Worm (Caenorhabditis elegans) whole organism, L2 larva: ENCODE data around the gene K02G10.5.

Experiments
- C34F6.9 ChIP-seq: fragments of 150-350 bp; optimal IDR thresholded peaks from 2 replicates; lab custom pipeline; 2014; ENCODE audit warnings: missing biosample characterization, missing genetic modification characterization
- R02D3.7 ChIP-seq: fragments of 150-350 bp; optimal IDR thresholded peaks from 2 replicates; lab custom pipeline; 2014; ENCODE audit warnings: missing biosample characterization, missing genetic modification characterization
- ama-1 ChIP-seq: fragments of 150-350 bp; optimal IDR thresholded peaks from 2 replicates; lab custom pipeline; 2018; ENCODE audit warnings: inconsistent platforms
- blmp-1 ChIP-seq: sonication (generic microtip); optimal IDR thresholded peaks from 2 replicates; lab custom pipeline; 2017; ENCODE audit warnings: missing genetic modification characterization, mild to moderate bottlenecking, missing compliant biosample characterization, antibody characterized with exemption, moderate library complexity; ENCODE audit not compliant: insufficient read depth
- crh-2 ChIP-seq: sonication (generic microtip); optimal IDR thresholded peaks from 2 replicates; lab custom pipeline; 2017; ENCODE audit warnings: missing biosample characterization, missing genetic modification characterization
- egl-27 ChIP-seq: sonication (generic microtip); optimal IDR thresholded peaks from 3 replicates; lab custom pipeline; 2017; ENCODE audit warnings: missing biosample characterization, missing genetic modification reagents, missing genetic modification characterization
- elt-1 ChIP-seq: fragments of 150-350 bp; optimal IDR thresholded peaks from 2 replicates; lab custom pipeline; 2014; ENCODE audit warnings: missing biosample characterization, missing genetic modification characterization
- elt-3 ChIP-seq: sonication (generic microtip); optimal IDR thresholded peaks from 2 replicates; lab custom pipeline; 2017; ENCODE audit warnings: missing biosample characterization, missing genetic modification characterization
- fos-1 ChIP-seq: fragments of 150-350 bp; optimal IDR thresholded peaks from 2 replicates; lab custom pipeline; 2014; ENCODE audit warnings: missing biosample characterization, missing genetic modification characterization
- gmeb-1 ChIP-seq: fragments of 150-350 bp; optimal IDR thresholded peaks from 2 replicates; lab custom pipeline; 2014; ENCODE audit warnings: missing biosample characterization, missing genetic modification characterization
- lin-11 ChIP-seq: fragments of 150-350 bp; sonication (generic microtip); optimal IDR thresholded peaks from 2 replicates; lab custom pipeline; 2014; ENCODE audit warnings: missing biosample characterization, missing genetic modification characterization, inconsistent platforms, mixed read lengths
- lin-13 ChIP-seq: fragments of 150-350 bp; optimal IDR thresholded peaks from 2 replicates; lab custom pipeline; 2014; ENCODE audit warnings: missing biosample characterization, missing genetic modification reagents, missing genetic modification characterization
- lin-39 ChIP-seq: fragments of 150-350 bp; optimal IDR thresholded peaks from 2 replicates; lab custom pipeline; 2014; ENCODE audit warnings: missing biosample characterization, missing genetic modification reagents, missing genetic modification characterization
- lsy-2 ChIP-seq, 2 experiments: fragments of 150-350 bp in 1 of 2; sonication (generic microtip) in 1 of 2; optimal IDR thresholded peaks; 2 replicates each; lab custom pipeline; 2014 to 2017; ENCODE audit warnings: missing biosample characterization in 2 of 2, missing genetic modification characterization in 2 of 2
- mab-5 ChIP-seq: fragments of 150-350 bp; optimal IDR thresholded peaks from 2 replicates; lab custom pipeline; 2014; ENCODE audit warnings: missing biosample characterization, missing genetic modification characterization
- mdl-1 ChIP-seq, 2 experiments: fragments of 150-350 bp in 1 of 2; sonication (generic microtip) in 1 of 2; optimal IDR thresholded peaks; 2 replicates each; lab custom pipeline; 2017; ENCODE audit warnings: missing biosample characterization in 2 of 2, missing genetic modification characterization in 2 of 2
- nhr-12 ChIP-seq: fragments of 150-350 bp; optimal IDR thresholded peaks from 2 replicates; lab custom pipeline; 2014; ENCODE audit warnings: missing biosample characterization, missing genetic modification characterization
- nhr-23 ChIP-seq: fragments of 150-350 bp; optimal IDR thresholded peaks from 2 replicates; lab custom pipeline; 2014; ENCODE audit warnings: missing biosample characterization, missing genetic modification reagents, missing genetic modification characterization
- nhr-237 ChIP-seq: fragments of 150-350 bp; optimal IDR thresholded peaks from 2 replicates; lab custom pipeline; 2014; ENCODE audit warnings: missing biosample characterization, missing genetic modification characterization
- nhr-25 ChIP-seq: fragments of 150-350 bp; sonication (generic microtip); optimal IDR thresholded peaks from 3 replicates; lab custom pipeline; 2014; ENCODE audit warnings: missing biosample characterization, missing genetic modification characterization
- peb-1 ChIP-seq: fragments of 150-350 bp; optimal IDR thresholded peaks from 2 replicates; lab custom pipeline; 2014; ENCODE audit warnings: missing biosample characterization, missing genetic modification characterization
- sem-4 ChIP-seq: fragments of 150-350 bp; optimal IDR thresholded peaks from 2 replicates; lab custom pipeline; 2014; ENCODE audit warnings: missing biosample characterization, missing genetic modification reagents, missing genetic modification characterization
- skn-1 ChIP-seq: sonication (generic microtip); optimal IDR thresholded peaks from 2 replicates; lab custom pipeline; 2017; ENCODE audit warnings: missing biosample characterization, missing genetic modification characterization
- sma-3 ChIP-seq: sonication (generic microtip); optimal IDR thresholded peaks from 2 replicates; lab custom pipeline; 2016; ENCODE audit warnings: missing genetic modification reagents, missing genetic modification characterization, missing compliant biosample characterization
- sma-9 ChIP-seq, 2 experiments: fragments of 150-350 bp in 1 of 2; sonication (generic microtip) in 1 of 2; optimal IDR thresholded peaks; 2 replicates each; lab custom pipeline; 2014 to 2016; ENCODE audit warnings: missing genetic modification characterization in 2 of 2, mild to moderate bottlenecking in 1 of 2, missing biosample characterization in 1 of 2, missing compliant biosample characterization in 1 of 2, missing genetic modification reagents in 1 of 2, moderate library complexity in 1 of 2
- snpc-4 ChIP-seq: fragments of 150-350 bp; optimal IDR thresholded peaks from 2 replicates; lab custom pipeline; 2014; ENCODE audit warnings: missing biosample characterization, missing genetic modification characterization
- unc-39 ChIP-seq: fragments of 150-350 bp; optimal IDR thresholded peaks from 2 replicates; lab custom pipeline; 2014; ENCODE audit warnings: missing biosample characterization, missing genetic modification characterization
- unc-55 ChIP-seq: fragments of 150-350 bp; sonication (generic microtip); optimal IDR thresholded peaks from 3 replicates; lab custom pipeline; 2014; ENCODE audit warnings: missing biosample characterization, missing genetic modification reagents, missing genetic modification characterization
- unc-62 ChIP-seq: fragments of 150-350 bp; optimal IDR thresholded peaks from 2 replicates; lab custom pipeline; 2014; ENCODE audit warnings: missing biosample characterization, missing genetic modification reagents, missing genetic modification characterization
- zag-1 ChIP-seq: fragments of 150-350 bp; optimal IDR thresholded peaks from 2 replicates; lab custom pipeline; 2014; ENCODE audit warnings: missing biosample characterization, missing genetic modification characterization
- ztf-4 ChIP-seq: fragments of 150-350 bp; optimal IDR thresholded peaks from 2 replicates; lab custom pipeline; 2014; ENCODE audit warnings: missing biosample characterization, missing genetic modification characterization

The K02G10.5 gene

ce11 chrX:4691148-4691773 is at the start of gene K02G10.5:
TSS of gene K02G10.5 (minus strand) at chrX:4691198.
- TF ChIP-seq gmeb-1 (tag; lab: Kevin White, UChicago) (no peak), elt-3 (tag; lab: Kevin White, UChicago) (no peak), blmp-1 (tag; lab: Kevin White, UChicago) (no peak), elt-1 (tag; lab: Kevin White, UChicago) (no peak), crh-2 (tag; lab: Kevin White, UChicago) (no peak), sma-3 (GFP tag; lab: Kevin White, UChicago) (no peak), unc-55 (GFP tag; lab: Kevin White, UChicago) (no peak), sem-4 (no peak), nhr-23 (tag; lab: Kevin White, UChicago) (no peak), egl-27 (tag; lab: Kevin White, UChicago) (no peak), snpc-4 (tag; lab: Kevin White, UChicago) (no peak), lin-39 (no peak), zag-1 (tag; lab: Kevin White, UChicago) (no peak)

- TF ChIP-seq mdl-1 (tag; optimal IDR thresholded peaks at IDR 0.05; lab: Kevin White, UChicago) (peak in 1 of 2 experiments; percentile 54), mab-5 (tag; lab: Kevin White, UChicago) (peak; percentile 47), ama-1 (lab: Kevin White, UChicago) (no peak)
These were observed 49.6 kb upstream of the K02G10.5 start for ce11 chrX:4740630-4741029.

ce11 chrX:4732752-4733151 is 41.8 kb upstream of the K02G10.5 start, which contains the start of gene aman-1:
TSS of gene aman-1 (plus strand) at chrX:4733095.
- TF ChIP-seq zag-1 (tag; lab: Kevin White, UChicago): no peak
- no peak for TF ChIP-seq lin-39
- no peak for TF ChIP-seq sma-3 (GFP tag; lab: Kevin White, UChicago)
- no peak for TF ChIP-seq sma-9 (GFP tag; optimal IDR thresholded peaks at IDR 0.05; lab: Kevin White, UChicago)
- no peak for TF ChIP-seq sma-9 (tag; optimal IDR thresholded peaks at IDR 0.05; lab: Kevin White, UChicago)
- no peak for TF ChIP-seq unc-39 (tag; lab: Kevin White, UChicago)
- no peak for TF ChIP-seq nhr-237 (tag; lab: Kevin White, UChicago)
- TF ChIP-seq unc-62 (GFP tag; lab: Kevin White, UChicago): no peak
- TF ChIP-seq elt-1 (tag; lab: Kevin White, UChicago): no peak
- TF ChIP-seq nhr-12: no peak
- TF ChIP-seq skn-1 (tag; lab: Kevin White, UChicago): no peak
- no peak for TF ChIP-seq gmeb-1 (tag; lab: Kevin White, UChicago)
- no peak for TF ChIP-seq lin-11 (tag; lab: Kevin White, UChicago)
- TF ChIP-seq mab-5 (tag; lab: Kevin White, UChicago): no peak
- no peak for TF ChIP-seq lsy-2 (tag; optimal IDR thresholded peaks at IDR 0.05; lab: Kevin White, UChicago)
- TF ChIP-seq, all 48 proteins: peak for 0

ce11 chrX:4727388-4727787 is 36.4 kb upstream of the K02G10.5 start, which contains the start of gene acc-3:
TSS of gene acc-3 (minus strand) at chrX:4727488.
- TF ChIP-seq ztf-4 (tag; lab: Kevin White, UChicago) (no peak), nhr-25 (no peak), R02D3.7 (tag; lab: Kevin White, UChicago) (no peak), unc-55 (GFP tag; lab: Kevin White, UChicago) (no peak), peb-1 (tag; lab: Kevin White, UChicago) (no peak), lin-13 (GFP tag; lab: Kevin White, UChicago) (no peak), mdl-1 (tag; optimal IDR thresholded peaks at IDR 0.05; lab: Kevin White, UChicago) (no peak), gmeb-1 (tag; lab: Kevin White, UChicago) (no peak)

DNA sequence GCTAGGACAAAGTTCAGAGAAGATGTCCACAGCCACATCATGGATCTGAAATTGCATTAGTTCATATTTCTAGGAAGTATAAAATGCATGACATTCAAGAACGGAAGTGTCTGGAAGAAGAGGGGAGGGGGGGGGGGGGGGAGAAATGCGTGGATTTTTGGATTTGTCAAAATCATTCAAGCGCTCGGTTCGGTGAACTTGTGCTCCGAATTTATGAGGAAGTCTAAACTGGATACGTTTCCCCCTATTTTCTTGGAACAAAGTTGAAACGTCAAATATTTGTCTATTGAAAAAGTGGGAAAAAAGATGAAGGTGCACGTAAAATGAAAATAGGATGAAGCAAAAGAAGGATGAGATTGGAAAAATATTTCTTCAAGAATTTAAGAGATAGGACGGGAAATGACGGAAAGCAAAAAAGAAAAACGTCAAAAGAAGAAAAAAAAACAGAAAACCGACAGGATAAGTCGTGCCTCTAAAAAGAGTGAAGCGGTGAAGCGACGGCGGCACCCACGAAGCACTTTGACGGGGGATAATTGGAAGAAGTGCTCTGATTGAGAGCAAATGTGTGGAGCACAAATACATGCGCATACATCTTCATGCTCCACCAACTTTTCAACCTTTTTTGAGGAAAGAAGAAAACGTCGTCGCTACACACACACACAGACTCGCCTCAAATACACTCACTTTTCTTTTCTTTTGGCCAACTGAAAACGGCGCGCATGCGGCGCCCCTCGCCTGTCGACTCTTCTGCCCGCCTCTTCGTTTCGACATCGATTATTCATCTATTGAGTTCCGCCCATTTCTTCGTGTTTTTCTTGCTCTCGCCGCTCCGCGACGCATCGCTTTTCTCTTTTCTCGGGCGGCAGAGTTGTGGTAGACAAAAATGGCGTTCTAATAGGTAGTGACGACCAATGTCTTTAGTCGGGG is 29.9 kb upstream of the K02G10.5 start, which contains the start of gene F55D10.4:
F55D10.4 (minus strand) TSS at position 51 of the 927 bp plus-strand sequence.
- TF ChIP-seq fos-1 (tag; lab: Kevin White, UChicago) (no peak), C34F6.9 (tag; lab: Kevin White, UChicago) (peak; percentile 23), unc-55 (GFP tag; lab: Kevin White, UChicago) (peak; percentile 7), zag-1 (tag; lab: Kevin White, UChicago) (peak; percentile 12)
